Worm (Caenorhabditis elegans): ENCODE data around the gene F10G2.7.

F10G2.7 gene

DNA sequence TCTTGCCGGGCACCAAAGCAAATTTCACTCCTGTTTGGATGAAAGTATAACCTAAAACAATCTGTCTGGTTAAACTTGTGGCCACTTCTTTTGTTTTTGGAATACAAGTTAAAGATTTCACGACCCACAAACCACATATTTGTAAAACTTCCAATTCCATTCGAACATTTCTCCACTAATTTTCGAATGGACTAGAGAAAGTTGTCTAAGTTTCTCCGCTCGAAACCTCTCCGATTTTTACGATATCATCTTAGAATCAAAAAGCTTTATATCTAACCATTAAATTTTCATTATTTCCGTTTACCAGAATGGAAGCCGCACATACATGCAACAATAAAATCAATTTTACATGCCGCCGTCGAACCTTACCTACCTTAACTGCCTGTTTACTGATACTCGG, 38.7 kb downstream of the F10G2.7 start, which contains the start of gene F07G11.3:
TSS of gene F07G11.3 (plus strand) at position 301 of the 400 bp plus-strand sequence.
- TF ChIP-seq lin-15B (tag; optimal IDR thresholded peaks at IDR 0.05) (no peak), arid-1 (GFP tag; conservative IDR thresholded peaks at IDR 0.05) (no peak), unc-62 (GFP tag; optimal IDR thresholded peaks at IDR 0.05 in 1 of 2) (peak in 1 of 2 experiments; percentile 55), unc-62 (tag; optimal IDR thresholded peaks at IDR 0.05) (no peak), nhr-10 (tag; optimal IDR thresholded peaks at IDR 0.05) (no peak), ztf-11 (tag; optimal IDR thresholded peaks at IDR 0.05) (no peak), F44E2.7 (GFP tag; IDR thresholded peaks at IDR 0.05) (no peak)

DNA sequence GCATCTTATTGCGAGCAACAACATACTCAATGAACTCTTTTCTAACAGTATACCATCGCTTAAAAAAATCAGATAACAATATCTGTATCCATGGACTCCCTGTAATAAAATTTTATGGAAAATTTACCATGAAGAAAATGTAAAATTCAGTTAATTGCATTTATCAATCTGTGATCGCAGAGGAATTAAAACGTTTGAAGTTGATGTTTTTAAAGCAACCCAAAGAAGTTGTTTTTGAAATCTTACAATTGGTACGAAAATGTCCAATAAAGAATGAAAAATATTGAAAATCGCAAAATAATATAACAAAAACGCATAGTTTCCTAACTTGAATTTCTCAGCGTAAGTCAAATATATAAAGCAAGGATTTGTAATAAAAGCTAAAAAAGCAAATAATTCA, 39.9 kb downstream of the F10G2.7 start, which contains the start of gene srj-32:
TSS of gene srj-32 (minus strand) at position 101 of the 400 bp plus-strand sequence.
- TF ChIP-seq snpc-1.2 (GFP tag; IDR thresholded peaks at IDR 0.05) (no peak), dve-1 (tag; optimal IDR thresholded peaks at IDR 0.05; ENCODE audit: insufficient read depth) (no peak), D1046.2 (GFP tag; IDR thresholded peaks at IDR 0.05) (no peak), pqm-1 (tag; optimal IDR thresholded peaks at IDR 0.05) (no peak), mep-1 (tag; optimal IDR thresholded peaks at IDR 0.05) (no peak), egl-27 (tag; optimal IDR thresholded peaks at IDR 0.05) (no peak), hmg-1.1 (GFP tag; IDR thresholded peaks at IDR 0.05) (no peak), F10B5.3 (tag; optimal IDR thresholded peaks at IDR 0.05) (no peak), dmd-9 (GFP tag; IDR thresholded peaks at IDR 0.05) (no peak), lir-3 (tag; optimal IDR thresholded peaks at IDR 0.05) (no peak), nhr-41 (GFP tag; IDR thresholded peaks at IDR 0.05) (no peak)

DNA sequence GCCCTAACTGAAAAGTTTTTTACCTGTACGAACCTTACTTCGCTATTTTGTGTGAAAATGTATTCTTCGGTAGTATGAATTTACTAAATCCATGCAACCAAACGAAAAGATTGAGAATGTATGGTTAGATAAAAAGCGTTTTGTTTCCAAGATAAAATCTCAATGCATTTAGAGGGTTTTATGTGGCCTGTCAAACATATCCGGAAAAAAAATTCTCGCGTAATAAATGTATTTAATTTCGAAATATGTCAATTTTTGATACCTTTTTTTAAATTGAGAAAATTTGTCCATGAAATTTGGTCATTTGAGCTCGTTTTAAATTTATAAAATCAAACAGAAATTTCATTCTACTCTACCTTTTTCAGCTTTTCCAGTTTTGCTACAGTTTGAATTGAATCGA, 41.8 kb downstream of the F10G2.7 start, which contains the start of gene F07G11.4:
TSS of gene F07G11.4 (minus strand) at position 101 of the 400 bp plus-strand sequence.
- TF ChIP-seq duxl-1 (tag; optimal IDR thresholded peaks at IDR 0.05; ENCODE audit: poor library complexity): no peak
- TF ChIP-seq nhr-10 (tag; optimal IDR thresholded peaks at IDR 0.05): no peak
- no peak for TF ChIP-seq ceh-28 (tag; optimal IDR thresholded peaks at IDR 0.05)
- no peak for TF ChIP-seq egl-27 (tag; optimal IDR thresholded peaks at IDR 0.05)
- no peak for TF ChIP-seq ceh-62 (tag; optimal IDR thresholded peaks at IDR 0.05)
- TF ChIP-seq hlh-11 (tag; optimal IDR thresholded peaks at IDR 0.05): no peak
- TF ChIP-seq unc-62 (GFP tag; optimal IDR thresholded peaks at IDR 0.05 in 1 of 2): no peak
- no peak for TF ChIP-seq unc-62 (tag; optimal IDR thresholded peaks at IDR 0.05)
- TF ChIP-seq set-16 (GFP tag; IDR thresholded peaks at IDR 0.05): no peak
- no peak for TF ChIP-seq skn-1 (tag; optimal IDR thresholded peaks at IDR 0.05)
- no peak for TF ChIP-seq mxl-2 (GFP tag; conservative IDR thresholded peaks at IDR 0.05)
- no peak for TF ChIP-seq hlh-30 (tag; optimal IDR thresholded peaks at IDR 0.05; ENCODE audit: insufficient read depth)
- no peak for TF ChIP-seq vab-7 (GFP tag; IDR thresholded peaks at IDR 0.05)

DNA sequence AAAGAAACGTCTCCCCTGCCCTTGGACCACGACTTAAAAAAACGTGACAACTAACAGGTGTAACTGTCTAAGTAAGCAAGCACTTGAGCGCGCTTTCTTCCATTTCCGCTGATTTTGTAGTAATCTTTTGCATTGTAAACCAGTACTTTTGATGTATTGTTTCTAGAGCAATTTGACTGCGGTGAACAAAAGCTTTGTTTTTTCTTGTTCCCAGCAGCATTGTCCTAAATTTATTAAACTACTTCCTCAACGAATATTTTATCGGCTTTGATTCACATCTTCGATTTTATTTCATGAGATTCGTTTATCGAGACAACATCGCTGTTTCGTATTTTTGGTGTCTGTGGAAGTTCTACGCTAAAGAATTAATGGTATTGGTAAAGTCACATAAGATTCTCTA, 48.4 kb downstream of the F10G2.7 start, which contains the start of gene C13A2.1:
TSS of gene C13A2.1 (plus strand) at position 301 of the 400 bp plus-strand sequence.
- TF ChIP-seq ceh-32 (tag; optimal IDR thresholded peaks at IDR 0.05; ENCODE audit: poor library complexity): no peak
- no peak for TF ChIP-seq ama-1 (optimal IDR thresholded peaks at IDR 0.05)
- TF ChIP-seq mdt-29 (GFP tag; IDR thresholded peaks at IDR 0.05): no peak
- TF ChIP-seq mes-2 (tag; optimal IDR thresholded peaks at IDR 0.05; ENCODE audit: poor library complexity, severe bottlenecking): no peak
- no peak for TF ChIP-seq nhr-76 (tag; optimal IDR thresholded peaks at IDR 0.05)
- no peak for TF ChIP-seq ceh-62 (tag; optimal IDR thresholded peaks at IDR 0.05)
- no peak for TF ChIP-seq mep-1 (tag; optimal IDR thresholded peaks at IDR 0.05)
- TF ChIP-seq ceh-20 (GFP tag; IDR thresholded peaks at IDR 0.05): no peak
- TF ChIP-seq zfp-2 (tag; optimal IDR thresholded peaks at IDR 0.05): no peak
- no peak for TF ChIP-seq aha-1 (tag)
- no peak for TF ChIP-seq saeg-2 (GFP tag; IDR thresholded peaks at IDR 0.05)
- TF ChIP-seq zfp-3 (GFP tag; conservative IDR thresholded peaks at IDR 0.05): no peak
- TF ChIP-seq nhr-11 (tag; optimal IDR thresholded peaks at IDR 0.05): no peak
- no peak for TF ChIP-seq nhr-48 (tag; optimal IDR thresholded peaks at IDR 0.05)
